Fruit fly (Drosophila melanogaster) whole organism, embryonic: ENCODE results near the gene CG31897.

Experiments
- Abd-B ChIP-seq: fragments of 200-800 bp; sonication (Bioruptor generic); optimal IDR thresholded peaks from 2 replicates; lab custom pipeline; 2018; ENCODE audit warnings: missing biosample characterization, mild to moderate bottlenecking, missing genetic modification characterization, moderate library complexity
- Atf-2 ChIP-seq: fragments of 200-800 bp; sonication (Bioruptor generic); optimal IDR thresholded peaks from 2 replicates; lab custom pipeline; 2016; ENCODE audit warnings: missing biosample characterization, missing genetic modification characterization
- CG11247 ChIP-seq: fragments of 200-800 bp; sonication (Bioruptor generic); IDR thresholded peaks from 2 replicates; pipeline ENCODE4 v1.3.6; 2022; ENCODE audit warnings: missing biosample characterization, missing genetic modification characterization
- CG12104 ChIP-seq: fragments of 200-800 bp; sonication (Bioruptor generic); optimal IDR thresholded peaks from 3 replicates; lab custom pipeline; 2016; ENCODE audit warnings: missing biosample characterization, missing genetic modification characterization
- CG14965 ChIP-seq: fragments of 200-800 bp; sonication (Bioruptor generic); optimal IDR thresholded peaks from 2 replicates; lab custom pipeline; 2016; ENCODE audit warnings: missing biosample characterization, missing genetic modification characterization, borderline replicate concordance
- CG15479 ChIP-seq: fragments of 200-800 bp; sonication (Bioruptor generic); optimal IDR thresholded peaks from 3 replicates; lab custom pipeline; 2019; ENCODE audit warnings: missing biosample characterization, mild to moderate bottlenecking, missing genetic modification characterization, moderate library complexity
- CG17359 ChIP-seq: fragments of 200-800 bp; sonication (Bioruptor generic); optimal IDR thresholded peaks from 3 replicates; lab custom pipeline; 2018; ENCODE audit warnings: missing biosample characterization, mild to moderate bottlenecking, missing genetic modification characterization, moderate library complexity
- CG30020 ChIP-seq: fragments of 200-800 bp; optimal IDR thresholded peaks from 2 replicates; lab custom pipeline; 2019; ENCODE audit warnings: missing biosample characterization, mild to moderate bottlenecking, missing genetic modification characterization, moderate library complexity
- CG4282 ChIP-seq: fragments of 200-800 bp; sonication (Bioruptor generic); optimal IDR thresholded peaks from 2 replicates; lab custom pipeline; 2016; ENCODE audit warnings: missing biosample characterization, missing genetic modification characterization
- CG6683 ChIP-seq: fragments of 200-800 bp; sonication (Bioruptor generic); optimal IDR thresholded peaks from 2 replicates; lab custom pipeline; 2017; ENCODE audit warnings: missing biosample characterization, mild to moderate bottlenecking, missing genetic modification characterization, missing genetic modification reagents
- CG6689 ChIP-seq: fragments of 200-800 bp; sonication (Bioruptor generic); IDR thresholded peaks from 2 replicates; pipeline ENCODE4 v1.3.6; 2022; ENCODE audit warnings: missing biosample characterization, missing genetic modification characterization
- CG9215 ChIP-seq: fragments of 200-800 bp; sonication (Bioruptor generic); IDR thresholded peaks from 2 replicates; pipeline ENCODE4 v1.3.6; 2022; ENCODE audit warnings: missing biosample characterization, missing genetic modification characterization
- CG9876 ChIP-seq: fragments of 200-800 bp; sonication (Bioruptor generic); optimal IDR thresholded peaks from 2 replicates; lab custom pipeline; 2016; ENCODE audit warnings: missing biosample characterization, missing genetic modification characterization
- CkIIα-i1 ChIP-seq: fragments of 200-800 bp; sonication (Bioruptor generic); IDR thresholded peaks from 2 replicates; pipeline ENCODE4 v1.3.6; 2022; ENCODE audit warnings: missing biosample characterization, missing genetic modification characterization
- Dref ChIP-seq: fragments of 200-800 bp; sonication (Bioruptor generic); IDR thresholded peaks from 2 replicates; pipeline ENCODE4 v1.3.6; 2022; ENCODE audit warnings: missing biosample characterization, missing genetic modification characterization
- Gug ChIP-seq: fragments of 200-800 bp; sonication (Bioruptor generic); IDR thresholded peaks from 4 replicates; pipeline ENCODE4 v1.3.6; 2022; ENCODE audit warnings: missing biosample characterization, missing genetic modification characterization
- HLHmδ ChIP-seq: fragments of 200-800 bp; sonication (Bioruptor generic); optimal IDR thresholded peaks from 2 replicates; lab custom pipeline; 2018; ENCODE audit warnings: missing biosample characterization, mild to moderate bottlenecking, missing genetic modification characterization, moderate library complexity
- Hand ChIP-seq: fragments of 200-800 bp; sonication (Bioruptor generic); optimal IDR thresholded peaks from 2 replicates; lab custom pipeline; 2017; ENCODE audit warnings: mild to moderate bottlenecking, missing biosample characterization, missing genetic modification reagents, missing genetic modification characterization
- Lhr ChIP-seq: fragments of 200-800 bp; sonication (Bioruptor generic); optimal IDR thresholded peaks from 3 replicates; lab custom pipeline; 2017; ENCODE audit warnings: mild to moderate bottlenecking, missing biosample characterization, missing genetic modification reagents, missing genetic modification characterization
- Lpt ChIP-seq: fragments of >200 bp; optimal IDR thresholded peaks from 2 replicates; lab custom pipeline; 2018; ENCODE audit warnings: missing biosample characterization, missing genetic modification characterization
- NFAT ChIP-seq: fragments of 200-800 bp; sonication (Bioruptor generic); IDR thresholded peaks from 2 replicates; pipeline ENCODE4 v1.3.6; 2022; ENCODE audit warnings: missing biosample characterization, missing genetic modification characterization
- Sox100B ChIP-seq: fragments of 200-800 bp; sonication (Bioruptor generic); optimal IDR thresholded peaks from 3 replicates; lab custom pipeline; 2018; ENCODE audit warnings: missing biosample characterization, mild to moderate bottlenecking, missing genetic modification characterization
- abd-A ChIP-seq: fragments of 200-800 bp; sonication (Bioruptor generic); optimal IDR thresholded peaks from 3 replicates; lab custom pipeline; 2019; ENCODE audit warnings: missing biosample characterization, mild to moderate bottlenecking, missing genetic modification characterization, moderate library complexity
- ato ChIP-seq: fragments of 200-800 bp; sonication (Bioruptor generic); IDR thresholded peaks from 2 replicates; pipeline ENCODE4 v1.3.6; 2022; ENCODE audit warnings: missing biosample characterization, missing genetic modification characterization; ENCODE audit not compliant: partially characterized antibody
- bab2 ChIP-seq: fragments of 200-800 bp; sonication (Bioruptor generic); optimal IDR thresholded peaks from 2 replicates; lab custom pipeline; 2016; ENCODE audit warnings: missing biosample characterization, missing genetic modification characterization
- chinmo ChIP-seq: fragments of 200-800 bp; sonication (Bioruptor generic); IDR thresholded peaks from 4 replicates; pipeline ENCODE4 v1.3.6; 2022; ENCODE audit warnings: missing biosample characterization, missing genetic modification characterization; ENCODE audit not compliant: partially characterized antibody
- ci ChIP-seq: fragments of 200-800 bp; sonication (Bioruptor generic); IDR thresholded peaks from 3 replicates; pipeline ENCODE4 v1.3.6; 2022; ENCODE audit warnings: missing biosample characterization, missing genetic modification characterization
- da ChIP-seq: fragments of 200-800 bp; sonication (Bioruptor generic); optimal IDR thresholded peaks from 2 replicates; lab custom pipeline; 2016; ENCODE audit warnings: missing biosample characterization, missing genetic modification characterization
- dan ChIP-seq: fragments of 200-800 bp; sonication (Bioruptor generic); IDR thresholded peaks from 2 replicates; pipeline ENCODE4 v1.3.6; 2022; ENCODE audit warnings: missing biosample characterization, missing genetic modification characterization
- dpn ChIP-seq, 2 experiments: fragments of 200-800 bp; sonication (Bioruptor generic); optimal IDR thresholded peaks; 3 replicates each; lab custom pipeline; 2016; ENCODE audit warnings: missing biosample characterization in 2 of 2, missing genetic modification characterization in 2 of 2
- eyg ChIP-seq: fragments of 200-800 bp; sonication (Bioruptor generic); optimal IDR thresholded peaks from 3 replicates; lab custom pipeline; 2016; ENCODE audit warnings: missing biosample characterization, missing genetic modification characterization
- gcm2 ChIP-seq: fragments of 200-800 bp; sonication (Bioruptor generic); optimal IDR thresholded peaks from 2 replicates; lab custom pipeline; 2016; ENCODE audit warnings: missing biosample characterization, missing genetic modification characterization
- grn ChIP-seq: fragments of 200-800 bp; sonication (Bioruptor generic); optimal IDR thresholded peaks from 3 replicates; lab custom pipeline; 2017; ENCODE audit warnings: missing biosample characterization, missing genetic modification characterization
- h ChIP-seq: fragments of >200 bp; optimal IDR thresholded peaks from 2 replicates; lab custom pipeline; 2017
- ham ChIP-seq: fragments of 200-800 bp; sonication (Bioruptor generic); IDR thresholded peaks from 2 replicates; pipeline ENCODE4 v1.3.6; 2022; ENCODE audit warnings: missing biosample characterization, missing genetic modification characterization
- hkb ChIP-seq, 2 experiments: fragments of 200-800 bp in 1 of 2; fragments of >200 bp in 1 of 2; sonication (Bioruptor generic) in 1 of 2; IDR thresholded peaks in 1 of 2; optimal IDR thresholded peaks in 1 of 2; 2 replicates each; pipeline versions ENCODE4 v1.3.6 to Lab custom; 2017 to 2022; ENCODE audit warnings: missing biosample characterization in 1 of 2, missing genetic modification characterization in 1 of 2
- insv ChIP-seq, 2 experiments: fragments of 200-800 bp; sonication (Bioruptor generic); optimal IDR thresholded peaks; 3 replicates each; lab custom pipeline; 2016 to 2018; ENCODE audit warnings: missing biosample characterization in 2 of 2, missing genetic modification characterization in 2 of 2
- kah ChIP-seq: fragments of 200-800 bp; sonication (Bioruptor generic); optimal IDR thresholded peaks from 2 replicates; lab custom pipeline; 2018; ENCODE audit warnings: missing biosample characterization, mild to moderate bottlenecking, missing genetic modification characterization
- kni ChIP-seq: fragments of 200-800 bp; sonication (Bioruptor generic); optimal IDR thresholded peaks from 3 replicates; lab custom pipeline; 2017; ENCODE audit warnings: mild to moderate bottlenecking, missing biosample characterization, missing genetic modification reagents, missing genetic modification characterization
- maf-S ChIP-seq: fragments of 200-800 bp; sonication (Bioruptor generic); optimal IDR thresholded peaks from 2 replicates; lab custom pipeline; 2016; ENCODE audit warnings: missing biosample characterization, missing genetic modification characterization
- oc ChIP-seq: fragments of 200-800 bp; sonication (Bioruptor generic); optimal IDR thresholded peaks from 2 replicates; lab custom pipeline; 2018; ENCODE audit warnings: missing biosample characterization, mild to moderate bottlenecking, missing genetic modification characterization, moderate library complexity
- org-1 ChIP-seq: fragments of 200-800 bp; sonication (Bioruptor generic); optimal IDR thresholded peaks from 2 replicates; lab custom pipeline; 2017; ENCODE audit warnings: missing biosample characterization, missing genetic modification characterization
- ranshi ChIP-seq: fragments of 200-800 bp; sonication (Bioruptor generic); IDR thresholded peaks from 2 replicates; pipeline ENCODE4 v1.3.6; 2022; ENCODE audit warnings: missing biosample characterization, missing genetic modification characterization
- rib ChIP-seq: fragments of 200-800 bp; sonication (Bioruptor generic); IDR thresholded peaks from 2 replicates; pipeline ENCODE4 v1.3.6; 2022; ENCODE audit warnings: missing biosample characterization, missing genetic modification characterization
- sisA ChIP-seq: fragments of 200-800 bp; sonication (Bioruptor generic); IDR thresholded peaks from 2 replicates; pipeline ENCODE4 v1.3.6; 2022; ENCODE audit warnings: missing biosample characterization, missing genetic modification characterization
- sna ChIP-seq: fragments of 200-800 bp; sonication (Bioruptor generic); IDR thresholded peaks from 2 replicates; pipeline ENCODE4 v1.3.6; 2022; ENCODE audit warnings: missing biosample characterization, missing genetic modification characterization; ENCODE audit not compliant: partially characterized antibody
- sug ChIP-seq: fragments of 200-800 bp; optimal IDR thresholded peaks from 2 replicates; lab custom pipeline; 2019; ENCODE audit warnings: missing biosample characterization, mild to moderate bottlenecking, missing genetic modification characterization, moderate library complexity
- tap ChIP-seq: fragments of 200-800 bp; optimal IDR thresholded peaks from 3 replicates; lab custom pipeline; 2019; ENCODE audit warnings: missing biosample characterization, mild to moderate bottlenecking, missing genetic modification characterization, moderate library complexity
- toy ChIP-seq: fragments of 200-800 bp; sonication (Bioruptor generic); IDR thresholded peaks from 2 replicates; pipeline ENCODE4 v1.3.6; 2022; ENCODE audit warnings: missing biosample characterization, missing genetic modification characterization
- trem ChIP-seq: fragments of 200-800 bp; optimal IDR thresholded peaks from 3 replicates; lab custom pipeline; 2019; ENCODE audit warnings: missing biosample characterization, mild to moderate bottlenecking, missing genetic modification characterization, moderate library complexity
- tup ChIP-seq: fragments of 200-800 bp; sonication (Bioruptor generic); optimal IDR thresholded peaks from 2 replicates; lab custom pipeline; 2016; ENCODE audit warnings: missing biosample characterization, mild to moderate bottlenecking, missing genetic modification characterization, moderate library complexity
- wor ChIP-seq: fragments of 200-800 bp; sonication (Bioruptor generic); IDR thresholded peaks from 2 replicates; pipeline ENCODE4 v1.3.6; 2022; ENCODE audit warnings: missing biosample characterization, missing genetic modification characterization

The CG31897 gene

dm6 chr2L:8488735-8489134, 46.5 kb downstream of the CG31897 start, which contains the start of gene CG13088:
CG13088 (plus strand) TSS chr2L:8488981.
- no peak for TF ChIP-seq ranshi (GFP tag; lab: Robert Waterston, UW)
- 0 out of 3 replicates have a peak, but pooled peaks have one; percentile 37 for TF ChIP-seq ci (GFP tag; lab: Robert Waterston, UW)
- no peak for TF ChIP-seq CG6683 (GFP tag; lab: Kevin White, UChicago)
- no peak for TF ChIP-seq dan (GFP tag; lab: Robert Waterston, UW)
- TF ChIP-seq abd-A (tag; lab: Kevin White, UChicago) = no peak
- TF ChIP-seq CG12104 (GFP tag; lab: Kevin White, UChicago) = no peak
- TF ChIP-seq Dref (GFP tag; lab: Robert Waterston, UW) = peak; percentile 54
- TF ChIP-seq sug (tag; lab: Kevin White, UChicago) = peak; percentile 28
- TF ChIP-seq tup (GFP tag; lab: Kevin White, UChicago) = no peak
- peak; percentile 70 for TF ChIP-seq trem (tag; lab: Kevin White, UChicago)
- TF ChIP-seq kah (GFP tag; lab: Kevin White, UChicago) = no peak
- no peak for TF ChIP-seq ham
- TF ChIP-seq HLHmδ (GFP tag; lab: Kevin White, UChicago) = no peak
- TF ChIP-seq dpn (GFP tag; optimal IDR thresholded peaks at IDR 0.05; lab: Kevin White, UChicago) = peak; percentile 33 to 47
- TF ChIP-seq CG4282 (GFP tag; lab: Kevin White, UChicago) = no peak
- no peak for TF ChIP-seq chinmo (GFP tag; lab: Robert Waterston, UW)
- TF ChIP-seq rib (GFP tag; lab: Robert Waterston, UW) = no peak
- TF ChIP-seq sisA (GFP tag; lab: Robert Waterston, UW) = no peak
- TF ChIP-seq oc = no peak
- no peak for TF ChIP-seq Abd-B (GFP tag; lab: Kevin White, UChicago)
- TF ChIP-seq bab2 (GFP tag; lab: Kevin White, UChicago) = peak; percentile 50
- TF ChIP-seq wor (GFP tag; lab: Robert Waterston, UW) = no peak
- no peak for TF ChIP-seq insv (GFP tag; optimal IDR thresholded peaks at IDR 0.05; lab: Kevin White, UChicago)
- no peak for TF ChIP-seq CG30020 (tag; lab: Kevin White, UChicago)
- no peak for TF ChIP-seq sna (GFP tag; lab: Robert Waterston, UW)
- no peak for TF ChIP-seq Gug (GFP tag; lab: Robert Waterston, UW)
- no peak for TF ChIP-seq Hand (GFP tag; lab: Kevin White, UChicago)
- no peak for TF ChIP-seq CG9215 (GFP tag; lab: Robert Waterston, UW)
- no peak for TF ChIP-seq tap
- TF ChIP-seq kni (GFP tag; lab: Kevin White, UChicago) = no peak
- peak; percentile 28 for TF ChIP-seq maf-S (GFP tag; lab: Kevin White, UChicago)
- TF ChIP-seq hkb (optimal IDR thresholded peaks at IDR 0.05; lab: Kevin White, UChicago) = no peak
- TF ChIP-seq hkb (GFP tag; IDR thresholded peaks at IDR 0.05; lab: Robert Waterston, UW) = no peak
- no peak for TF ChIP-seq CG9876 (GFP tag; lab: Kevin White, UChicago)
- no peak for TF ChIP-seq CG15479 (GFP tag; lab: Kevin White, UChicago)
- no peak for TF ChIP-seq h (lab: Kevin White, UChicago)
- no peak for TF ChIP-seq toy
- no peak for TF ChIP-seq da (GFP tag; lab: Kevin White, UChicago)
- TF ChIP-seq org-1 (GFP tag; lab: Kevin White, UChicago) = no peak
- no peak for TF ChIP-seq CG11247 (GFP tag; lab: Robert Waterston, UW)
- no peak for TF ChIP-seq Lpt (GFP tag; lab: Kevin White, UChicago)
- TF ChIP-seq CkIIα-i1 (GFP tag; lab: Robert Waterston, UW) = no peak
- no peak for TF ChIP-seq gcm2 (GFP tag; lab: Kevin White, UChicago)
- TF ChIP-seq CG6689 = no peak
- peak; percentile 18 for TF ChIP-seq CG17359
- TF ChIP-seq ato (GFP tag; lab: Robert Waterston, UW) = no peak
- TF ChIP-seq NFAT (GFP tag; lab: Robert Waterston, UW) = no peak; the same call in 1 of the 2 replicates
- no peak for TF ChIP-seq Atf-2 (GFP tag; lab: Kevin White, UChicago)
- peak; percentile 25 for TF ChIP-seq Lhr (GFP tag; lab: Kevin White, UChicago)
- no peak for TF ChIP-seq CG14965 (GFP tag; lab: Kevin White, UChicago)
- TF ChIP-seq grn = no peak
- TF ChIP-seq Sox100B (GFP tag; lab: Kevin White, UChicago) = no peak
- TF ChIP-seq eyg = no peak
